Fruit fly (Drosophila melanogaster) whole organism, embryonic: Measurements from ENCODE around the gene CG10730.

Experiments used
- Bgb ChIP-seq: fragments of 200-800 bp; sonication (Bioruptor generic); IDR thresholded peaks from 2 replicates; pipeline ENCODE4 v1.3.6; 2022; ENCODE audit warnings: missing biosample characterization, missing genetic modification characterization; ENCODE audit not compliant: partially characterized antibody
- Bteb2 ChIP-seq: fragments of 200-800 bp; sonication (Bioruptor generic); optimal IDR thresholded peaks from 2 replicates; lab custom pipeline; 2016; ENCODE audit warnings: missing biosample characterization, missing genetic modification characterization
- CG10274 ChIP-seq: fragments of 200-800 bp; sonication (Bioruptor generic); optimal IDR thresholded peaks from 3 replicates; lab custom pipeline; 2017; ENCODE audit warnings: missing biosample characterization, mild to moderate bottlenecking, missing genetic modification characterization
- CG11456 ChIP-seq: fragments of 200-800 bp; sonication (Bioruptor generic); IDR thresholded peaks from 3 replicates; pipeline ENCODE4 v1.3.6; 2022; ENCODE audit warnings: missing biosample characterization, missing genetic modification characterization
- CG12155 ChIP-seq: fragments of 200-800 bp; sonication (Bioruptor generic); optimal IDR thresholded peaks from 3 replicates; lab custom pipeline; 2016; ENCODE audit warnings: missing biosample characterization, missing genetic modification characterization
- CG1233 ChIP-seq: fragments of 200-800 bp; sonication (Bioruptor generic); optimal IDR thresholded peaks from 4 replicates; lab custom pipeline; 2018; ENCODE audit warnings: missing biosample characterization, mild to moderate bottlenecking, missing genetic modification characterization
- CG17328 ChIP-seq: fragments of 200-800 bp; sonication (Bioruptor generic); IDR thresholded peaks from 2 replicates; pipeline ENCODE4 v1.3.6; 2022; ENCODE audit warnings: missing biosample characterization, missing genetic modification characterization
- CG17612 ChIP-seq: fragments of 200-800 bp; sonication (Bioruptor generic); IDR thresholded peaks from 2 replicates; pipeline ENCODE4 v1.3.6; 2022; ENCODE audit warnings: missing biosample characterization, missing genetic modification characterization
- CG18262 ChIP-seq: fragments of 200-800 bp; optimal IDR thresholded peaks from 3 replicates; lab custom pipeline; 2019; ENCODE audit warnings: missing biosample characterization, mild to moderate bottlenecking, missing genetic modification characterization, moderate library complexity
- CG2129 ChIP-seq: fragments of 200-800 bp; sonication (Bioruptor generic); IDR thresholded peaks from 2 replicates; pipeline ENCODE4 v1.3.6; 2022; ENCODE audit warnings: missing biosample characterization, missing genetic modification characterization; ENCODE audit not compliant: partially characterized antibody
- CG2199 ChIP-seq: fragments of 200-800 bp; sonication (Bioruptor generic); IDR thresholded peaks from 3 replicates; pipeline ENCODE4 v1.3.6; 2022; ENCODE audit warnings: missing biosample characterization, missing genetic modification characterization
- CG30431 ChIP-seq: fragments of 200-800 bp; sonication (Bioruptor generic); optimal IDR thresholded peaks from 2 replicates; lab custom pipeline; 2017; ENCODE audit warnings: missing biosample characterization, missing genetic modification characterization
- CG3163 ChIP-seq: fragments of 200-800 bp; sonication (Bioruptor generic); optimal IDR thresholded peaks from 3 replicates; lab custom pipeline; 2016; ENCODE audit warnings: missing biosample characterization, missing genetic modification characterization
- CG3281 ChIP-seq: fragments of 200-800 bp; sonication (Bioruptor generic); optimal IDR thresholded peaks from 3 replicates; lab custom pipeline; 2017; ENCODE audit warnings: missing biosample characterization, mild to moderate bottlenecking, missing genetic modification characterization
- CG42726 ChIP-seq: fragments of 200-800 bp; sonication (Bioruptor generic); IDR thresholded peaks from 2 replicates; pipeline ENCODE4 v1.3.6; 2022; ENCODE audit warnings: missing biosample characterization, missing genetic modification characterization; ENCODE audit not compliant: partially characterized antibody
- CG7786 ChIP-seq: fragments of 200-800 bp; sonication (Bioruptor generic); optimal IDR thresholded peaks from 2 replicates; lab custom pipeline; 2016; ENCODE audit warnings: missing biosample characterization, missing genetic modification characterization
- CG8089 ChIP-seq: fragments of 200-800 bp; sonication (Bioruptor generic); optimal IDR thresholded peaks from 3 replicates; lab custom pipeline; 2016; ENCODE audit warnings: missing biosample characterization, missing genetic modification characterization
- CG8478 ChIP-seq: fragments of >200 bp; optimal IDR thresholded peaks from 2 replicates; lab custom pipeline; 2018
- Chrac-16 ChIP-seq: fragments of 200-800 bp; sonication (Bioruptor generic); optimal IDR thresholded peaks from 3 replicates; lab custom pipeline; 2016; ENCODE audit warnings: missing biosample characterization, missing genetic modification characterization
- CkIIα-i1 ChIP-seq: fragments of 200-800 bp; sonication (Bioruptor generic); IDR thresholded peaks from 2 replicates; pipeline ENCODE4 v1.3.6; 2022; ENCODE audit warnings: missing biosample characterization, missing genetic modification characterization
- Drgx ChIP-seq: fragments of 200-800 bp; sonication (Bioruptor generic); IDR thresholded peaks from 2 replicates; pipeline ENCODE4 v1.3.6; 2022; ENCODE audit warnings: missing biosample characterization, missing genetic modification characterization
- Eip74EF ChIP-seq, 2 experiments: fragments of 200-800 bp in 1 of 2; fragments of >200 bp in 1 of 2; sonication (Bioruptor generic) in 1 of 2; optimal IDR thresholded peaks; 2 replicates each; lab custom pipeline; 2017 to 2019; ENCODE audit warnings: missing biosample characterization in 2 of 2, missing genetic modification characterization in 2 of 2, mild to moderate bottlenecking in 1 of 2, moderate library complexity in 1 of 2
- Fer2 ChIP-seq: fragments of 200-800 bp; sonication (Bioruptor generic); optimal IDR thresholded peaks from 2 replicates; lab custom pipeline; 2018; ENCODE audit warnings: missing biosample characterization, mild to moderate bottlenecking, missing genetic modification characterization, moderate library complexity
- Hey ChIP-seq: fragments of 200-800 bp; sonication (Bioruptor generic); optimal IDR thresholded peaks from 3 replicates; lab custom pipeline; 2018; ENCODE audit warnings: missing biosample characterization, mild to moderate bottlenecking, missing genetic modification characterization
- HmgZ ChIP-seq: fragments of 200-800 bp; sonication (Bioruptor generic); optimal IDR thresholded peaks from 2 replicates; lab custom pipeline; 2018; ENCODE audit warnings: missing biosample characterization, mild to moderate bottlenecking, missing genetic modification characterization
- Hmr ChIP-seq: fragments of 200-800 bp; sonication (Bioruptor generic); optimal IDR thresholded peaks from 3 replicates; lab custom pipeline; 2017; ENCODE audit warnings: mild to moderate bottlenecking, missing biosample characterization, missing genetic modification reagents, missing genetic modification characterization
- Hr3 ChIP-seq: fragments of 200-800 bp; sonication (Bioruptor generic); optimal IDR thresholded peaks from 3 replicates; lab custom pipeline; 2016; ENCODE audit warnings: missing biosample characterization, missing genetic modification characterization
- Hr39 ChIP-seq: fragments of >200 bp; optimal IDR thresholded peaks from 2 replicates; lab custom pipeline; 2017
- Meics ChIP-seq: fragments of 200-800 bp; sonication (Bioruptor generic); optimal IDR thresholded peaks from 2 replicates; lab custom pipeline; 2017; ENCODE audit warnings: missing biosample characterization, mild to moderate bottlenecking, missing genetic modification characterization
- NFAT ChIP-seq: fragments of 200-800 bp; sonication (Bioruptor generic); IDR thresholded peaks from 2 replicates; pipeline ENCODE4 v1.3.6; 2022; ENCODE audit warnings: missing biosample characterization, missing genetic modification characterization
- NK7.1 ChIP-seq: fragments of 200-800 bp; sonication (Bioruptor generic); optimal IDR thresholded peaks from 3 replicates; lab custom pipeline; 2016; ENCODE audit warnings: missing biosample characterization, missing genetic modification characterization
- Neu2 ChIP-seq: fragments of 200-800 bp; sonication (Bioruptor generic); optimal IDR thresholded peaks from 3 replicates; lab custom pipeline; 2016; ENCODE audit warnings: missing biosample characterization, missing genetic modification characterization, borderline replicate concordance
- ap ChIP-seq: fragments of 200-800 bp; sonication (Bioruptor generic); IDR thresholded peaks from 2 replicates; pipeline ENCODE4 v1.3.6; 2022; ENCODE audit warnings: missing biosample characterization, missing genetic modification characterization
- bigmax ChIP-seq: fragments of 200-800 bp; sonication (Bioruptor generic); optimal IDR thresholded peaks from 2 replicates; lab custom pipeline; 2018; ENCODE audit warnings: missing biosample characterization, mild to moderate bottlenecking, missing genetic modification characterization
- bowl ChIP-seq: fragments of 200-800 bp; sonication (Bioruptor generic); IDR thresholded peaks from 2 replicates; pipeline ENCODE4 v1.3.6; 2022; ENCODE audit warnings: missing biosample characterization, missing genetic modification characterization
- dimm ChIP-seq: fragments of 200-800 bp; sonication (Bioruptor generic); IDR thresholded peaks from 2 replicates; pipeline ENCODE4 v1.3.6; 2022; ENCODE audit warnings: missing biosample characterization, missing genetic modification characterization
- disco-r ChIP-seq: fragments of 200-800 bp; sonication (Bioruptor generic); optimal IDR thresholded peaks from 2 replicates; lab custom pipeline; 2016; ENCODE audit warnings: missing biosample characterization, missing genetic modification characterization
- dysf ChIP-seq: fragments of 200-800 bp; sonication (Bioruptor generic); IDR thresholded peaks from 3 replicates; pipeline ENCODE4 v1.3.6; 2022; ENCODE audit warnings: missing biosample characterization, missing genetic modification characterization
- emc ChIP-seq: fragments of 200-800 bp; sonication (Bioruptor generic); optimal IDR thresholded peaks from 2 replicates; lab custom pipeline; 2016; ENCODE audit warnings: missing biosample characterization, missing genetic modification characterization
- ems ChIP-seq: fragments of 200-800 bp; sonication (Bioruptor generic); optimal IDR thresholded peaks from 3 replicates; lab custom pipeline; 2016; ENCODE audit warnings: missing biosample characterization, missing genetic modification characterization
- esg ChIP-seq: fragments of 200-800 bp; sonication (Bioruptor generic); conservative IDR thresholded peaks from 2 replicates; pipeline ENCODE4 v1.3.6; 2022; ENCODE audit warnings: missing biosample characterization, missing genetic modification characterization
- ewg ChIP-seq: fragments of 200-800 bp; sonication (Bioruptor generic); optimal IDR thresholded peaks from 3 replicates; lab custom pipeline; 2017; ENCODE audit warnings: mild to moderate bottlenecking, missing biosample characterization, missing genetic modification reagents, missing genetic modification characterization
- gem ChIP-seq: fragments of 200-800 bp; sonication (Bioruptor generic); optimal IDR thresholded peaks from 2 replicates; lab custom pipeline; 2019; ENCODE audit warnings: missing biosample characterization, mild to moderate bottlenecking, missing genetic modification characterization, moderate library complexity
- knrl ChIP-seq: fragments of 200-800 bp; sonication (Bioruptor generic); IDR thresholded peaks from 3 replicates; pipeline ENCODE4 v1.3.6; 2022; ENCODE audit warnings: missing biosample characterization, missing genetic modification characterization; ENCODE audit not compliant: partially characterized antibody
- luna ChIP-seq: fragments of 200-800 bp; sonication (Bioruptor generic); optimal IDR thresholded peaks from 2 replicates; lab custom pipeline; 2016; ENCODE audit warnings: missing biosample characterization, missing genetic modification characterization
- onecut ChIP-seq: fragments of 200-800 bp; sonication (Bioruptor generic); IDR thresholded peaks from 2 replicates; pipeline ENCODE4 v1.3.6; 2022; ENCODE audit warnings: missing biosample characterization, missing genetic modification characterization
- repo ChIP-seq: fragments of 200-800 bp; sonication (Bioruptor generic); optimal IDR thresholded peaks from 2 replicates; lab custom pipeline; 2016; ENCODE audit warnings: missing biosample characterization, missing genetic modification characterization
- ro ChIP-seq: fragments of 200-800 bp; sonication (Bioruptor generic); IDR thresholded peaks from 2 replicates; pipeline ENCODE4 v1.3.6; 2022; ENCODE audit warnings: missing biosample characterization, missing genetic modification characterization
- sim ChIP-seq: fragments of 200-800 bp; sonication (Bioruptor generic); IDR thresholded peaks from 2 replicates; pipeline ENCODE4 v1.3.6; 2022; ENCODE audit warnings: missing biosample characterization, missing genetic modification characterization
- stwl ChIP-seq: fragments of 200-800 bp; sonication (Bioruptor generic); optimal IDR thresholded peaks from 3 replicates; lab custom pipeline; 2018; ENCODE audit warnings: missing biosample characterization, mild to moderate bottlenecking, missing genetic modification characterization, moderate library complexity
- unc-4 ChIP-seq: fragments of 200-800 bp; sonication (Bioruptor generic); IDR thresholded peaks from 2 replicates; pipeline ENCODE4 v1.3.6; 2022; ENCODE audit warnings: missing biosample characterization, missing genetic modification characterization; ENCODE audit not compliant: partially characterized antibody
- wdn ChIP-seq: fragments of 200-800 bp; sonication (Bioruptor generic); IDR thresholded peaks from 2 replicates; pipeline ENCODE4 v1.3.6; 2022; ENCODE audit warnings: missing biosample characterization, missing genetic modification characterization
- z ChIP-seq: fragments of 200-800 bp; sonication (Bioruptor generic); IDR thresholded peaks from 3 replicates; pipeline ENCODE4 v1.3.6; 2022; ENCODE audit warnings: missing biosample characterization, missing genetic modification characterization

Gene CG10730

DNA sequence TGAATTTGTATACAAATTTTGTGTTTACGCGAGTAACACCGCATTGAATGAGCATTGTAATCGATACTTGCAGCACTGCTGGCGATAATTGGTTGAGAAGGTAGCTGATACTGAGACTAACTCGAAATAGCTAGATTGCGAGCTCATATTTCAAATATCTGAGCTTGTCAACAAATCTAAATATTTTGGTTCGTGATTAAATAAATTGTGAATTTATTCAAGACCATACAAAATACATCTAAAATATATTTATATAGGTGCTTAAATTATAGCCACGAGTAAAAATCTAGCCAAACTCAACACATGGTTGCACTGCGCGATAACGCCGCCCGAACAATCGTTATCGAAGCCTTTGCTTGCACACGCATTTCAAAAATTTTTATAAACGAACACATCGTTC lies 21.8 kb upstream of the CG10730 start, which contains the start of the genes Taf13 and nesd (continued):
- TF ChIP-seq esg (GFP tag; lab: Robert Waterston, UW): no peak
- TF ChIP-seq CG7786 (GFP tag; lab: Kevin White, UChicago): no peak
- TF ChIP-seq knrl (GFP tag; lab: Robert Waterston, UW): peak; percentile 75
- TF ChIP-seq sim (GFP tag; lab: Robert Waterston, UW): no peak
- no peak for TF ChIP-seq CG8089 (GFP tag; lab: Kevin White, UChicago)
- TF ChIP-seq CG42726: no peak
- TF ChIP-seq CG12155: peak; percentile 28
- no peak for TF ChIP-seq z
- no peak for TF ChIP-seq NFAT (GFP tag; lab: Robert Waterston, UW)
- TF ChIP-seq Drgx (GFP tag; lab: Robert Waterston, UW): no peak
- peak; percentile 35 for TF ChIP-seq CG18262 (tag; lab: Kevin White, UChicago)
- TF ChIP-seq disco-r (GFP tag; lab: Kevin White, UChicago): no peak
- peak; percentile 42 for TF ChIP-seq Meics
- TF ChIP-seq gem (tag; lab: Kevin White, UChicago): peak; percentile 55
- TF ChIP-seq Hr39 (lab: Kevin White, UChicago): no peak
- no peak for TF ChIP-seq luna (GFP tag; lab: Kevin White, UChicago)
- TF ChIP-seq Eip74EF (GFP tag; optimal IDR thresholded peaks at IDR 0.05; lab: Kevin White, UChicago): no peak
- TF ChIP-seq HmgZ (tag; lab: Kevin White, UChicago): peak; percentile 68
- TF ChIP-seq Hmr (GFP tag; lab: Kevin White, UChicago): peak; percentile 37
- TF ChIP-seq bigmax (GFP tag; lab: Kevin White, UChicago): no peak
- TF ChIP-seq CG3281 (GFP tag; lab: Kevin White, UChicago): peak; percentile 29
- no peak for TF ChIP-seq Neu2
- TF ChIP-seq emc (GFP tag; lab: Kevin White, UChicago): no peak
- TF ChIP-seq CG1233 (GFP tag; lab: Kevin White, UChicago): no peak
- no peak for TF ChIP-seq CG10274 (GFP tag; lab: Kevin White, UChicago)
- TF ChIP-seq Fer2 (tag; lab: Kevin White, UChicago): no peak
- TF ChIP-seq dimm (GFP tag; lab: Robert Waterston, UW): no peak
- no peak for TF ChIP-seq CG2199 (GFP tag; lab: Robert Waterston, UW)
- TF ChIP-seq CG17328 (GFP tag; lab: Robert Waterston, UW): no peak
- TF ChIP-seq onecut (GFP tag; lab: Robert Waterston, UW): no peak
- TF ChIP-seq CG30431 (GFP tag; lab: Kevin White, UChicago): no peak
- TF ChIP-seq bowl (GFP tag; lab: Robert Waterston, UW): no peak
- TF ChIP-seq repo (GFP tag; lab: Kevin White, UChicago): no peak
- TF ChIP-seq NK7.1 (GFP tag; lab: Kevin White, UChicago): no peak
- peak; percentile 10 for TF ChIP-seq ems (GFP tag; lab: Kevin White, UChicago)
- TF ChIP-seq dysf: peak; percentile 44; the same call in 1 of the 3 replicates
- no peak for TF ChIP-seq CG17612 (GFP tag; lab: Robert Waterston, UW)
- peak; percentile 63 for TF ChIP-seq stwl
- no peak for TF ChIP-seq ap (GFP tag; lab: Robert Waterston, UW)
- peak; percentile 75 for TF ChIP-seq unc-4 (GFP tag; lab: Robert Waterston, UW)
- no peak for TF ChIP-seq ro (GFP tag; lab: Robert Waterston, UW)
- peak; percentile 20 for TF ChIP-seq Hr3 (GFP tag; lab: Kevin White, UChicago)
- no peak for TF ChIP-seq CG11456 (GFP tag; lab: Robert Waterston, UW)
- peak; percentile 58; the same call in 1 of the 2 replicates for TF ChIP-seq CG2129 (GFP tag; lab: Robert Waterston, UW)
- TF ChIP-seq wdn: no peak
- TF ChIP-seq CkIIα-i1: no peak
- no peak for TF ChIP-seq Hey (tag; lab: Kevin White, UChicago)
- TF ChIP-seq Bgb (GFP tag; lab: Robert Waterston, UW): peak; percentile 53
- no peak for TF ChIP-seq CG3163 (GFP tag; lab: Kevin White, UChicago)
- no peak for TF ChIP-seq ewg (GFP tag; lab: Kevin White, UChicago)
- TF ChIP-seq Chrac-16 (GFP tag; lab: Kevin White, UChicago): peak; percentile 11
- no peak for TF ChIP-seq CG8478
- no peak for TF ChIP-seq Bteb2
